Worm (Caenorhabditis elegans) whole organism, L4 larva: Measurements from ENCODE around the gene cky-1.

Source experiments
- D1046.2 ChIP-seq: fragments of 200-800 bp; sonication (Bioruptor generic); IDR thresholded peaks from 2 replicates; pipeline ENCODE4 v1.3.6; 2022; ENCODE audit warnings: missing genetic modification characterization, missing compliant biosample characterization
- F10B5.3 ChIP-seq: sonication (generic microtip); optimal IDR thresholded peaks from 2 replicates; lab custom pipeline; 2016; ENCODE audit warnings: mild to moderate bottlenecking, missing genetic modification characterization, missing compliant biosample characterization
- F26F4.8 ChIP-seq: fragments of 200-800 bp; sonication (Bioruptor generic); conservative IDR thresholded peaks from 2 replicates; pipeline ENCODE4 v1.3.6; 2022; ENCODE audit warnings: missing genetic modification characterization, missing compliant biosample characterization
- F37D6.2 ChIP-seq: sonication (generic microtip); optimal IDR thresholded peaks from 2 replicates; lab custom pipeline; 2016; ENCODE audit warnings: mild to moderate bottlenecking, missing genetic modification characterization, missing compliant biosample characterization
- R02D3.7 ChIP-seq: fragments of 150-350 bp; sonication (generic microtip); optimal IDR thresholded peaks from 3 replicates; lab custom pipeline; 2014; ENCODE audit warnings: missing biosample characterization, missing genetic modification characterization
- T26A8.4 ChIP-seq: fragments of 200-800 bp; sonication (Bioruptor generic); IDR thresholded peaks from 2 replicates; pipeline ENCODE4 v1.3.6; 2022; ENCODE audit warnings: missing genetic modification characterization, missing compliant biosample characterization
- Y48G9A.11 ChIP-seq: fragments of 200-800 bp; sonication (Bioruptor generic); IDR thresholded peaks from 2 replicates; pipeline ENCODE4 v1.3.6; 2022; ENCODE audit warnings: missing genetic modification reagents, missing genetic modification characterization, missing compliant biosample characterization
- Y5F2A.4 ChIP-seq: fragments of 200-800 bp; sonication (Bioruptor generic); optimal IDR thresholded peaks from 2 replicates; lab custom pipeline; 2018; ENCODE audit warnings: mild to moderate bottlenecking, missing genetic modification characterization, missing compliant biosample characterization
- Y75B8A.6 ChIP-seq: fragments of 200-800 bp; sonication (Bioruptor generic); IDR thresholded peaks from 2 replicates; pipeline ENCODE4 v1.3.6; 2022; ENCODE audit warnings: missing genetic modification reagents, missing genetic modification characterization, missing compliant biosample characterization
- ama-1 ChIP-seq: fragments of 150-350 bp; optimal IDR thresholded peaks from 2 replicates; lab custom pipeline; 2014; ENCODE audit warnings: inconsistent platforms, mixed read lengths
- ceh-32 ChIP-seq: sonication (generic microtip); optimal IDR thresholded peaks from 2 replicates; lab custom pipeline; 2016; ENCODE audit warnings: mild to moderate bottlenecking, missing genetic modification characterization, missing compliant biosample characterization; ENCODE audit not compliant: poor library complexity
- cey-2 ChIP-seq: sonication (generic microtip); optimal IDR thresholded peaks from 3 replicates; lab custom pipeline; 2017; ENCODE audit warnings: missing genetic modification characterization, mild to moderate bottlenecking, missing compliant biosample characterization, antibody characterized with exemption, borderline replicate concordance; ENCODE audit not compliant: insufficient read depth
- daf-16 ChIP-seq, 3 experiments: sonication (generic microtip); optimal IDR thresholded peaks; 2 replicates each; lab custom pipeline; 2016 to 2017; ENCODE audit warnings: missing genetic modification characterization in 3 of 3, missing genetic modification reagents in 3 of 3, mild to moderate bottlenecking in 2 of 3, missing compliant biosample characterization in 2 of 3, missing biosample characterization in 1 of 3, moderate library complexity in 1 of 3
- daf-19 ChIP-seq: fragments of 200-800 bp; sonication (Bioruptor generic); conservative IDR thresholded peaks from 2 replicates; pipeline ENCODE4 v1.3.6; 2022; ENCODE audit warnings: missing genetic modification characterization, missing compliant biosample characterization
- daf-8 ChIP-seq: fragments of 200-800 bp; sonication (Bioruptor generic); IDR thresholded peaks from 2 replicates; pipeline ENCODE4 v1.3.6; 2022; ENCODE audit warnings: missing genetic modification characterization, missing compliant biosample characterization
- dmd-8 ChIP-seq: fragments of 200-800 bp; sonication (Bioruptor generic); IDR thresholded peaks from 2 replicates; pipeline ENCODE4 v1.3.6; 2022; ENCODE audit warnings: missing genetic modification characterization, missing compliant biosample characterization
- dmd-9 ChIP-seq: fragments of 200-800 bp; sonication (Bioruptor generic); IDR thresholded peaks from 2 replicates; pipeline ENCODE4 v1.3.6; 2022; ENCODE audit warnings: missing genetic modification reagents, missing genetic modification characterization, missing compliant biosample characterization
- dve-1 ChIP-seq: sonication (generic microtip); optimal IDR thresholded peaks from 2 replicates; lab custom pipeline; 2017; ENCODE audit warnings: antibody characterized with exemption, mild to moderate bottlenecking, missing genetic modification characterization, missing compliant biosample characterization; ENCODE audit not compliant: insufficient read depth
- egl-43 ChIP-seq: fragments of 200-800 bp; sonication (Bioruptor generic); IDR thresholded peaks from 2 replicates; pipeline ENCODE4 v1.3.6; 2022; ENCODE audit warnings: missing genetic modification reagents, missing genetic modification characterization, missing compliant biosample characterization
- hif-1 ChIP-seq, 2 experiments: sonication (generic microtip); optimal IDR thresholded peaks; 2 replicates each; lab custom pipeline; 2016 to 2017; ENCODE audit warnings: missing compliant biosample characterization in 2 of 2, missing genetic modification characterization in 2 of 2, missing genetic modification reagents in 2 of 2, missing genotype in 2 of 2, mild to moderate bottlenecking in 1 of 2
- jun-1 ChIP-seq: fragments of 150-350 bp; optimal IDR thresholded peaks from 2 replicates; lab custom pipeline; 2014; ENCODE audit warnings: missing biosample characterization, missing genetic modification reagents, missing genetic modification characterization
- lim-7 ChIP-seq: fragments of 200-800 bp; sonication (Bioruptor generic); IDR thresholded peaks from 2 replicates; pipeline ENCODE4 v1.3.6; 2022; ENCODE audit warnings: missing genetic modification characterization, missing compliant biosample characterization
- lin-15B ChIP-seq: fragments of 150-350 bp; sonication (generic microtip); optimal IDR thresholded peaks from 3 replicates; lab custom pipeline; 2014; ENCODE audit warnings: missing biosample characterization, missing genetic modification characterization
- lin-39 ChIP-seq: fragments of 150-350 bp; optimal IDR thresholded peaks from 2 replicates; lab custom pipeline; 2014; ENCODE audit warnings: missing biosample characterization, missing genetic modification reagents, missing genetic modification characterization
- madf-9 ChIP-seq: fragments of 200-800 bp; sonication (Bioruptor generic); conservative IDR thresholded peaks from 2 replicates; pipeline ENCODE4 v1.3.6; 2022; ENCODE audit warnings: missing genetic modification reagents, missing genetic modification characterization, missing compliant biosample characterization
- mdl-1 ChIP-seq, 2 experiments: fragments of 150-350 bp in 1 of 2; sonication (generic microtip) in 1 of 2; optimal IDR thresholded peaks; 2 replicates each; lab custom pipeline; 2014 to 2017; ENCODE audit warnings: missing biosample characterization in 2 of 2, missing genetic modification characterization in 2 of 2
- mdt-29 ChIP-seq: fragments of 200-800 bp; sonication (Bioruptor generic); IDR thresholded peaks from 2 replicates; pipeline ENCODE4 v1.3.6; 2022; ENCODE audit warnings: missing genetic modification reagents, missing genetic modification characterization, missing compliant biosample characterization
- mep-1 ChIP-seq: fragments of 150-350 bp; sonication (generic microtip); optimal IDR thresholded peaks from 3 replicates; lab custom pipeline; 2014; ENCODE audit warnings: missing biosample characterization, missing genetic modification characterization
- mes-2 ChIP-seq: sonication (generic microtip); optimal IDR thresholded peaks from 2 replicates; lab custom pipeline; 2016; ENCODE audit warnings: missing genotype, mild to moderate bottlenecking, missing genetic modification characterization, missing compliant biosample characterization; ENCODE audit not compliant: poor library complexity, severe bottlenecking
- mxl-2 ChIP-seq: fragments of 200-800 bp; sonication (Bioruptor generic); conservative IDR thresholded peaks from 2 replicates; pipeline ENCODE4 v1.3.6; 2022; ENCODE audit warnings: missing genetic modification reagents, missing genetic modification characterization, missing compliant biosample characterization
- mxl-3 ChIP-seq: fragments of 200-800 bp; sonication (Bioruptor generic); optimal IDR thresholded peaks from 2 replicates; lab custom pipeline; 2018; ENCODE audit warnings: mild to moderate bottlenecking, missing genetic modification characterization, missing compliant biosample characterization
- nhr-10 ChIP-seq: fragments of 150-350 bp; optimal IDR thresholded peaks from 2 replicates; lab custom pipeline; 2014; ENCODE audit warnings: missing biosample characterization, missing genetic modification characterization
- nhr-102 ChIP-seq: sonication (generic microtip); optimal IDR thresholded peaks from 2 replicates; lab custom pipeline; 2016; ENCODE audit warnings: mild to moderate bottlenecking, missing genetic modification characterization, moderate library complexity, missing compliant biosample characterization
- nhr-48 ChIP-seq: sonication (generic microtip); optimal IDR thresholded peaks from 2 replicates; lab custom pipeline; 2016; ENCODE audit warnings: mild to moderate bottlenecking, missing genetic modification characterization, missing compliant biosample characterization
- pha-4 ChIP-seq, 2 experiments: fragments of 150-350 bp in 1 of 2; fragments of 200-800 bp in 1 of 2; sonication (Bioruptor generic) in 1 of 2; IDR thresholded peaks in 1 of 2; optimal IDR thresholded peaks in 1 of 2; 2 replicates each; pipeline versions ENCODE4 v1.3.6 to Lab custom; 2014 to 2022; ENCODE audit warnings: missing genetic modification characterization in 2 of 2, missing genetic modification reagents in 2 of 2, missing biosample characterization in 1 of 2, missing compliant biosample characterization in 1 of 2
- php-3 ChIP-seq: fragments of 200-800 bp; sonication (Bioruptor generic); IDR thresholded peaks from 2 replicates; pipeline ENCODE4 v1.3.6; 2022; ENCODE audit warnings: missing genetic modification reagents, missing genetic modification characterization, missing compliant biosample characterization
- sdz-12 ChIP-seq: fragments of 200-800 bp; sonication (Bioruptor generic); optimal IDR thresholded peaks from 2 replicates; lab custom pipeline; 2018; ENCODE audit warnings: mild to moderate bottlenecking, missing genetic modification characterization, missing compliant biosample characterization
- set-16 ChIP-seq: fragments of 200-800 bp; sonication (Bioruptor generic); IDR thresholded peaks from 2 replicates; pipeline ENCODE4 v1.3.6; 2022; ENCODE audit warnings: missing genetic modification reagents, missing genetic modification characterization, missing compliant biosample characterization
- snpc-1.2 ChIP-seq: fragments of 200-800 bp; sonication (Bioruptor generic); IDR thresholded peaks from 2 replicates; pipeline ENCODE4 v1.3.6; 2022; ENCODE audit warnings: missing genetic modification reagents, missing genetic modification characterization, missing compliant biosample characterization
- snpc-4 ChIP-seq: fragments of 150-350 bp; optimal IDR thresholded peaks from 2 replicates; lab custom pipeline; 2014; ENCODE audit warnings: missing biosample characterization, missing genetic modification characterization
- spr-3 ChIP-seq: fragments of 200-800 bp; sonication (Bioruptor generic); optimal IDR thresholded peaks from 2 replicates; lab custom pipeline; 2018; ENCODE audit warnings: mild to moderate bottlenecking, missing genetic modification characterization, missing compliant biosample characterization
- tag-97 ChIP-seq: fragments of 200-800 bp; sonication (Bioruptor generic); IDR thresholded peaks from 2 replicates; pipeline ENCODE4 v1.3.6; 2022; ENCODE audit warnings: missing genetic modification characterization, missing compliant biosample characterization
- unc-62 ChIP-seq, 3 experiments: fragments of 150-350 bp in 1 of 3; sonication (generic microtip); optimal IDR thresholded peaks in 2 of 3; peaks in 1 of 3; 1 replicate in 1 of 3; 2 replicates in 2 of 3; lab custom pipeline; 2014 to 2017; ENCODE audit warnings: missing biosample characterization in 3 of 3, missing genetic modification characterization in 3 of 3, missing genetic modification reagents in 3 of 3, missing genotype in 1 of 3
- vab-7 ChIP-seq: fragments of 200-800 bp; sonication (Bioruptor generic); IDR thresholded peaks from 2 replicates; pipeline ENCODE4 v1.3.6; 2022; ENCODE audit warnings: missing genetic modification reagents, missing genetic modification characterization, missing compliant biosample characterization
- zag-1 ChIP-seq: fragments of 150-350 bp; optimal IDR thresholded peaks from 2 replicates; lab custom pipeline; 2014; ENCODE audit warnings: missing biosample characterization, missing genetic modification characterization
- zip-2 ChIP-seq: fragments of 150-350 bp; optimal IDR thresholded peaks from 2 replicates; lab custom pipeline; 2014; ENCODE audit warnings: missing biosample characterization, missing genetic modification characterization
- ztf-11 ChIP-seq: fragments of 150-350 bp; optimal IDR thresholded peaks from 2 replicates; lab custom pipeline; 2014; ENCODE audit warnings: missing biosample characterization, missing genetic modification characterization
- ztf-7 ChIP-seq: fragments of 150-350 bp; optimal IDR thresholded peaks from 2 replicates; lab custom pipeline; 2014; ENCODE audit warnings: missing biosample characterization, missing genetic modification characterization

cky-1 gene

ce11 chrV:12728062-12728665, 8.3 kb upstream of the cky-1 start, which contains the start of the genes rpl-28 and mrpl-49:
Gene rpl-28, minus strand, starts transcription at chrV:12728112.
Gene mrpl-49, plus strand, starts transcription at chrV:12728631.
- TF ChIP-seq madf-9 (GFP tag; lab: Robert Waterston, UW) (0 out of 2 replicates have a peak, but pooled peaks have one; percentile 26), vab-7 (0 out of 2 replicates have a peak, but pooled peaks have one; percentile 6), F37D6.2 (tag; lab: Kevin White, UChicago) (peak; percentile 22), snpc-1.2 (no peak), spr-3 (no peak), cey-2 (tag; lab: Kevin White, UChicago) (no peak), php-3 (GFP tag; lab: Robert Waterston, UW) (no peak), Y5F2A.4 (GFP tag; lab: Kevin White, UChicago) (no peak), dmd-9 (GFP tag; lab: Robert Waterston, UW) (no peak), mes-2 (tag; lab: Kevin White, UChicago) (no peak), T26A8.4 (GFP tag; lab: Robert Waterston, UW) (0 out of 2 replicates have a peak, but pooled peaks have one; percentile 43), daf-8 (GFP tag; lab: Robert Waterston, UW) (no peak), unc-62 (GFP tag; optimal IDR thresholded peaks at IDR 0.05 in 1 of 2; lab: Kevin White, UChicago) (peak in 1 of 2 experiments; percentile 71), unc-62 (tag; optimal IDR thresholded peaks at IDR 0.05; lab: Kevin White, UChicago) (no peak), hif-1 (tag; optimal IDR thresholded peaks at IDR 0.05; lab: Kevin White, UChicago) (no peak), ztf-11 (tag; lab: Kevin White, UChicago) (no peak), daf-16 (GFP tag; optimal IDR thresholded peaks at IDR 0.05; lab: Kevin White, UChicago) (no peak), daf-16 (tag; optimal IDR thresholded peaks at IDR 0.05; lab: Kevin White, UChicago) (peak; percentile 57), nhr-10 (tag; lab: Kevin White, UChicago) (no peak), zip-2 (tag; lab: Kevin White, UChicago) (no peak), dmd-8 (GFP tag; lab: Robert Waterston, UW) (no peak), mep-1 (tag; lab: Kevin White, UChicago) (peak; percentile 86), Y75B8A.6 (GFP tag; lab: Robert Waterston, UW) (no peak), mxl-2 (GFP tag; lab: Robert Waterston, UW) (no peak), pha-4 (GFP tag; IDR thresholded peaks at IDR 0.05; lab: Robert Waterston, UW) (no peak), pha-4 (tag; optimal IDR thresholded peaks at IDR 0.05; lab: Kevin White, UChicago) (no peak), F26F4.8 (no peak), D1046.2 (GFP tag; lab: Robert Waterston, UW) (no peak), set-16 (no peak), mxl-3 (GFP tag; lab: Kevin White, UChicago) (no peak), dve-1 (peak; percentile 90), zag-1 (tag; lab: Kevin White, UChicago) (no peak), sdz-12 (GFP tag; lab: Kevin White, UChicago) (no peak), nhr-102 (tag; lab: Kevin White, UChicago) (peak; percentile 54), snpc-4 (tag; lab: Kevin White, UChicago) (no peak), ceh-32 (tag; lab: Kevin White, UChicago) (no peak), lim-7 (GFP tag; lab: Robert Waterston, UW) (no peak), R02D3.7 (tag; lab: Kevin White, UChicago) (peak; percentile 79), lin-39 (tag; lab: Kevin White, UChicago) (no peak), mdl-1 (tag; optimal IDR thresholded peaks at IDR 0.05; lab: Kevin White, UChicago) (peak in 1 of 2 experiments; percentile 20), ztf-7 (tag; lab: Kevin White, UChicago) (no peak), mdt-29 (GFP tag; lab: Robert Waterston, UW) (no peak), lin-15B (tag; lab: Kevin White, UChicago) (peak; percentile 86), egl-43 (GFP tag; lab: Robert Waterston, UW) (no peak), F10B5.3 (tag; lab: Kevin White, UChicago) (no peak), Y48G9A.11 (GFP tag; lab: Robert Waterston, UW) (peak; percentile 99), daf-19 (GFP tag; lab: Robert Waterston, UW) (no peak), jun-1 (tag; lab: Kevin White, UChicago) (no peak), tag-97 (GFP tag; lab: Robert Waterston, UW) (no peak), ama-1 (lab: Kevin White, UChicago) (peak; percentile 17), nhr-48 (tag; lab: Kevin White, UChicago) (no peak)
